Worm (Caenorhabditis elegans) whole organism, L1 larva: ENCODE data around the gene clec-170.

Experiments
- C16A3.4 ChIP-seq: fragments of 150-350 bp; optimal IDR thresholded peaks from 2 replicates; lab custom pipeline; 2014; ENCODE audit warnings: missing biosample characterization, missing genetic modification characterization
- Y116A8C.19 ChIP-seq: sonication (generic microtip); optimal IDR thresholded peaks from 2 replicates; lab custom pipeline; 2016; ENCODE audit warnings: missing compliant biosample characterization, missing genetic modification characterization, borderline replicate concordance
- aha-1 ChIP-seq: fragments of 150-350 bp; optimal IDR thresholded peaks from 2 replicates; lab custom pipeline; 2014; ENCODE audit warnings: missing biosample characterization, missing genetic modification characterization
- aly-2 ChIP-seq: fragments of 150-350 bp; optimal IDR thresholded peaks from 2 replicates; lab custom pipeline; 2014; ENCODE audit warnings: missing biosample characterization, missing genetic modification characterization
- ama-1 ChIP-seq: fragments of 150-350 bp; optimal IDR thresholded peaks from 2 replicates; lab custom pipeline; 2014
- blmp-1 ChIP-seq: fragments of 150-350 bp; optimal IDR thresholded peaks from 2 replicates; lab custom pipeline; 2014; ENCODE audit warnings: missing biosample characterization, missing genetic modification characterization
- ceh-63 ChIP-seq: fragments of 200-800 bp; sonication (Bioruptor generic); optimal IDR thresholded peaks from 2 replicates; lab custom pipeline; 2018; ENCODE audit warnings: mild to moderate bottlenecking, missing genetic modification characterization, missing compliant biosample characterization
- ceh-8 ChIP-seq: fragments of 200-800 bp; sonication (Bioruptor generic); optimal IDR thresholded peaks from 2 replicates; lab custom pipeline; 2018; ENCODE audit warnings: mild to moderate bottlenecking, missing genetic modification characterization, moderate library complexity, missing compliant biosample characterization
- ceh-82 ChIP-seq, 3 experiments: fragments of 150-350 bp in 1 of 3; sonication (generic microtip) in 2 of 3; optimal IDR thresholded peaks; 2 replicates each; lab custom pipeline; 2014 to 2017; ENCODE audit warnings: missing biosample characterization in 3 of 3, missing genetic modification characterization in 3 of 3
- ceh-88 ChIP-seq: fragments of 200-800 bp; sonication (Bioruptor generic); IDR thresholded peaks from 2 replicates; pipeline ENCODE4 v1.3.6; 2022; ENCODE audit warnings: missing genetic modification characterization, missing compliant biosample characterization
- dpl-1 ChIP-seq, 3 experiments: fragments of 150-350 bp in 2 of 3; sonication (generic microtip) in 1 of 3; optimal IDR thresholded peaks; 2 replicates each; lab custom pipeline; 2014 to 2017; ENCODE audit warnings: missing biosample characterization in 3 of 3, missing genetic modification characterization in 3 of 3, missing genetic modification reagents in 3 of 3
- efl-1 ChIP-seq, 4 experiments: fragments of 150-350 bp; optimal IDR thresholded peaks in 3 of 4; peaks in 1 of 4; 1 replicate in 1 of 4; 2 replicates in 3 of 4; lab custom pipeline; 2014; ENCODE audit warnings: missing biosample characterization in 2 of 4, missing genetic modification characterization in 2 of 4, missing genetic modification reagents in 2 of 4
- elt-2 ChIP-seq: sonication (generic microtip); optimal IDR thresholded peaks from 2 replicates; lab custom pipeline; 2016; ENCODE audit warnings: missing genetic modification characterization, mild to moderate bottlenecking, inconsistent platforms, missing compliant biosample characterization, missing genetic modification reagents
- hlh-4 ChIP-seq: sonication (generic microtip); optimal IDR thresholded peaks from 2 replicates; lab custom pipeline; 2016; ENCODE audit warnings: mild to moderate bottlenecking, missing genetic modification characterization, missing compliant biosample characterization
- hpl-2 ChIP-seq: fragments of 150-350 bp; optimal IDR thresholded peaks from 2 replicates; lab custom pipeline; 2014; ENCODE audit warnings: missing biosample characterization, missing genetic modification reagents, missing genetic modification characterization
- isw-1 ChIP-seq: fragments of 200-800 bp; sonication (Bioruptor generic); IDR thresholded peaks from 2 replicates; pipeline ENCODE4 v1.3.6; 2022; ENCODE audit warnings: missing genetic modification characterization, missing compliant biosample characterization
- jun-1 ChIP-seq: fragments of 150-350 bp; optimal IDR thresholded peaks from 2 replicates; lab custom pipeline; 2014; ENCODE audit warnings: missing biosample characterization, missing genetic modification reagents, missing genetic modification characterization
- lin-14 ChIP-seq: fragments of 200-800 bp; sonication (Bioruptor generic); optimal IDR thresholded peaks from 2 replicates; lab custom pipeline; 2018; ENCODE audit warnings: mild to moderate bottlenecking, missing genetic modification characterization, moderate library complexity, missing compliant biosample characterization
- lin-15B ChIP-seq: fragments of 150-350 bp; sonication (generic microtip); optimal IDR thresholded peaks from 3 replicates; lab custom pipeline; 2014; ENCODE audit warnings: missing biosample characterization, missing genetic modification characterization
- lin-35 ChIP-seq, 2 experiments: fragments of 150-350 bp; optimal IDR thresholded peaks; 2 replicates each; lab custom pipeline; 2014; ENCODE audit warnings: missing biosample characterization in 2 of 2, missing genetic modification characterization in 2 of 2, missing genetic modification reagents in 2 of 2
- lin-39 ChIP-seq: fragments of 150-350 bp; optimal IDR thresholded peaks from 2 replicates; lab custom pipeline; 2014; ENCODE audit warnings: missing biosample characterization, missing genetic modification reagents, missing genetic modification characterization
- lir-3 ChIP-seq: sonication (generic microtip); optimal IDR thresholded peaks from 2 replicates; lab custom pipeline; 2016; ENCODE audit warnings: mild to moderate bottlenecking, missing genetic modification characterization, moderate library complexity, missing compliant biosample characterization; ENCODE audit not compliant: poor library complexity
- lsy-2 ChIP-seq, 2 experiments: fragments of 150-350 bp; optimal IDR thresholded peaks; 2 replicates each; lab custom pipeline; 2014; ENCODE audit warnings: missing biosample characterization in 2 of 2, missing genetic modification characterization in 2 of 2
- mef-2 ChIP-seq: fragments of 150-350 bp; optimal IDR thresholded peaks from 2 replicates; lab custom pipeline; 2014; ENCODE audit warnings: missing biosample characterization, missing genetic modification characterization
- mep-1 ChIP-seq: fragments of 150-350 bp; optimal IDR thresholded peaks from 2 replicates; lab custom pipeline; 2014; ENCODE audit warnings: missing biosample characterization, missing genetic modification characterization
- nhr-237 ChIP-seq: fragments of 150-350 bp; optimal IDR thresholded peaks from 2 replicates; lab custom pipeline; 2014; ENCODE audit warnings: missing biosample characterization, missing genetic modification characterization
- nhr-28 ChIP-seq: fragments of 150-350 bp; optimal IDR thresholded peaks from 2 replicates; lab custom pipeline; 2014; ENCODE audit warnings: missing biosample characterization, missing genetic modification characterization
- nhr-47 ChIP-seq: sonication (generic microtip); optimal IDR thresholded peaks from 2 replicates; lab custom pipeline; 2016; ENCODE audit warnings: mild to moderate bottlenecking, missing genetic modification characterization, moderate library complexity, missing compliant biosample characterization
- nhr-77 ChIP-seq: fragments of 150-350 bp; optimal IDR thresholded peaks from 2 replicates; lab custom pipeline; 2014; ENCODE audit warnings: missing biosample characterization, missing genetic modification characterization
- nhr-84 ChIP-seq: sonication (generic microtip); optimal IDR thresholded peaks from 2 replicates; lab custom pipeline; 2017; ENCODE audit warnings: missing biosample characterization, missing genetic modification characterization
- nhr-90 ChIP-seq: sonication (generic microtip); optimal IDR thresholded peaks from 2 replicates; lab custom pipeline; 2016; ENCODE audit warnings: mild to moderate bottlenecking, missing genetic modification characterization, missing compliant biosample characterization; ENCODE audit not compliant: poor library complexity
- pqm-1 ChIP-seq: sonication (generic microtip); optimal IDR thresholded peaks from 3 replicates; lab custom pipeline; 2017; ENCODE audit warnings: missing biosample characterization, missing genetic modification characterization
- rnt-1 ChIP-seq: sonication (generic microtip); optimal IDR thresholded peaks from 2 replicates; lab custom pipeline; 2016; ENCODE audit warnings: mild to moderate bottlenecking, missing genetic modification characterization, moderate library complexity, missing compliant biosample characterization
- snpc-4 ChIP-seq: fragments of 150-350 bp; optimal IDR thresholded peaks from 2 replicates; lab custom pipeline; 2014; ENCODE audit warnings: missing biosample characterization, missing genetic modification characterization
- snu-23 ChIP-seq: sonication (generic microtip); optimal IDR thresholded peaks from 2 replicates; lab custom pipeline; 2016; ENCODE audit warnings: missing genetic modification characterization, missing compliant biosample characterization
- sox-4 ChIP-seq: sonication (generic microtip); optimal IDR thresholded peaks from 2 replicates; lab custom pipeline; 2016; ENCODE audit warnings: missing genetic modification characterization, missing compliant biosample characterization
- sptf-1 ChIP-seq: fragments of 150-350 bp; optimal IDR thresholded peaks from 2 replicates; lab custom pipeline; 2014; ENCODE audit warnings: missing biosample characterization, missing genetic modification characterization
- sup-37 ChIP-seq: fragments of 200-800 bp; sonication (Bioruptor generic); optimal IDR thresholded peaks from 2 replicates; lab custom pipeline; 2018; ENCODE audit warnings: mild to moderate bottlenecking, missing genetic modification characterization, missing compliant biosample characterization
- unc-30 ChIP-seq: sonication (generic microtip); optimal IDR thresholded peaks from 2 replicates; lab custom pipeline; 2017; ENCODE audit warnings: missing biosample characterization, missing genetic modification characterization
- vab-15 ChIP-seq: sonication (generic microtip); optimal IDR thresholded peaks from 2 replicates; lab custom pipeline; 2017; ENCODE audit warnings: missing genotype, mild to moderate bottlenecking, missing genetic modification characterization, missing compliant biosample characterization
- xbp-1 ChIP-seq: sonication (generic microtip); optimal IDR thresholded peaks from 2 replicates; lab custom pipeline; 2016; ENCODE audit warnings: missing genetic modification characterization, missing compliant biosample characterization
- zag-1 ChIP-seq: fragments of 150-350 bp; optimal IDR thresholded peaks from 2 replicates; lab custom pipeline; 2014; ENCODE audit warnings: missing biosample characterization, missing genetic modification characterization

Gene clec-170

DNA sequence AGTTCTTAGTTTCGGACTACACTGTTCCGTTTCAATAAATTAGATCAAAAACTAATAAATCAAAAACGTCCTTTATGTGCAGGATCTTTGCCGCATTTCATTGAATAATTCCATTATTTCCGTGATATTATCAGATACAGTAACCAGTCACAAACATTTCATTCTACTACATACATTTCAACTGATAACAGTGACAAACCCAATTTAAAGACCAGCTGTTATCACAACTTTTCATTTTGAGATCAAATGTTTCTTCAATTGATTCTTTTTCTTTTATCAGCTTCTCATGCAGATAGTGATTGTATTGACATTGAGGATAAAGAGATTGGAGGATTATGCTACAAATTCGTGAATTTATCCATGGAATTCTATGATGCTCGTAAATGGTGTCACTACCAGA is 9.9 kb upstream of the clec-170 start, which contains the start of gene clec-168:
TSS of gene clec-168 (plus strand) at position 247 of the 400 bp plus-strand sequence.
- TF ChIP-seq vab-15 (no peak), hpl-2 (no peak), isw-1 (no peak), nhr-77 (no peak), Y116A8C.19 (tag; lab: Kevin White, UChicago) (no peak), elt-2 (tag; lab: Kevin White, UChicago) (peak; percentile 78), jun-1 (tag; lab: Kevin White, UChicago) (peak; percentile 11)

DNA sequence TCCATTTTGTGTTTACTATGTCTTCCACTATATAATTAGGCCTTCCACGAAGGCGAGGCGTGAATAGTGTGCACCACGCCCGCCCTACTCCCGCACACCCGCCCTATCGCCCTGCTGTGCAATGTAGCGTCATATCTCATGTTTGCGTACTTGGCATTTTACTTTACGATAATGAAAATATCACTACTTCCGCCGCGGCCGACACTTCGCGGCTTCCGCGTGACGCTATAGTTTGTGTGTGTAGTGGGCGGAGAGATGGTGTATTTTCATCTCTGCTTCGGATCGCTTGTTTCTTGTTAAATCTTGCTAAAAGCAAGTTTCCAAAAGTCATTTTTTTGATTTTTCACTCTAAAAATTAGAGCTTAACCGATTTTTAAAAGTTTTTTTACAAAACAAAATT is 6.2 kb upstream of the clec-170 start:
- TF ChIP-seq rnt-1 (tag; lab: Kevin White, UChicago) (no peak), elt-2 (tag; lab: Kevin White, UChicago) (peak; percentile 37), efl-1 (optimal IDR thresholded peaks at IDR 0.05; lab: Kevin White, UChicago) (no peak), efl-1 (GFP tag; optimal IDR thresholded peaks at IDR 0.05 in 1 of 2; lab: Kevin White, UChicago) (peak in 1 of 2 experiments; percentile 27), hpl-2 (no peak), snpc-4 (tag; lab: Kevin White, UChicago) (peak; percentile 53)

DNA sequence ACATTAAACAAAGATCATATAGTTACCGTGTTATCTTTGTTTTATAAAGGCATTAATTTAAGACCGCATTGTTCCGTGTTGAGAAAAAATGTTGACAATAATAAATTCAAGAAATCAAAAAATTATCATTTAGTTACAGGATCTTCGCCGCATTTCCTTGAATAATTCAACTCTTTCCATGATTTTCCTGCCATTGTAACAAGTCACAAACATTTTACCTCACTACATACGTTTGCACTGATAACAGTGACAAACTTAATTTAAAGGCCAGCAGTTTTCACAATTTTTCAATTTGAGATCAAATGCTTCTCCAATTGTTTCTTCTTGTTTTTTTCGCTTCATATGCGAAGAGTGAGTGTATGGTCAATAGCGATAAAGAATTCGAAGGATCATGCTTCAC is 5.6 kb upstream of the clec-170 start, which contains the start of gene clec-169:
TSS of gene clec-169 (plus strand) at position 301 of the 400 bp plus-strand sequence.
- TF ChIP-seq efl-1 (optimal IDR thresholded peaks at IDR 0.05; lab: Kevin White, UChicago) (no peak), efl-1 (GFP tag; optimal IDR thresholded peaks at IDR 0.05 in 1 of 2; lab: Kevin White, UChicago) (peak in 1 of 2 experiments; percentile 48), elt-2 (tag; lab: Kevin White, UChicago) (no peak)
- TF ChIP-seq, all 84 proteins: peak for 1

DNA sequence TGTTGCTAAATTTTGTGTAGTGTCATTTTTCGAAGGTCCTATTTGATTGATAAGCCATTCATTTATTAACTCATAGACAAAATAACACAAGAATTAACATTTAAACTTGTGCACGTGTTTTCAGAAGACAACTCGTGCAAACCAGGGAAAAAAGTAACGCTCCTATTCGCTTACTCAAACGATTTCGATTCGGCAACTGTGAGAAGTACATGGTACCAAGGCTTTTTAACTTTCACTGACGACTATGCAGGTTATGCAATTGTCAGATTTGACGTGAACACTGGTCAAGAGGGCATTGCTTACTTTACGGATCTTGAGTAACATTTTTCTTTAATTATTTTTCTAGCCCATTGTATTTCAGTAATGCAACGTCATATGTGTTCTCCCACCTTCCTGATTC is 4.7 kb upstream of the clec-170 start:
- TF ChIP-seq C16A3.4 (tag; lab: Kevin White, UChicago), result no peak
- TF ChIP-seq ceh-88, result no peak
- no peak for TF ChIP-seq nhr-237
- no peak for TF ChIP-seq jun-1 (tag; lab: Kevin White, UChicago)
- TF ChIP-seq aha-1 (tag; lab: Kevin White, UChicago), result no peak
- TF ChIP-seq nhr-84 (tag; lab: Kevin White, UChicago), result no peak
- no peak for TF ChIP-seq snu-23 (GFP tag; lab: Kevin White, UChicago)
- no peak for TF ChIP-seq lin-14 (GFP tag; lab: Kevin White, UChicago)
- TF ChIP-seq lin-35 (GFP tag; optimal IDR thresholded peaks at IDR 0.05; lab: Kevin White, UChicago), result no peak
- TF ChIP-seq lin-39 (tag; lab: Kevin White, UChicago), result no peak
- TF ChIP-seq nhr-28 (tag; lab: Kevin White, UChicago), result no peak

DNA sequence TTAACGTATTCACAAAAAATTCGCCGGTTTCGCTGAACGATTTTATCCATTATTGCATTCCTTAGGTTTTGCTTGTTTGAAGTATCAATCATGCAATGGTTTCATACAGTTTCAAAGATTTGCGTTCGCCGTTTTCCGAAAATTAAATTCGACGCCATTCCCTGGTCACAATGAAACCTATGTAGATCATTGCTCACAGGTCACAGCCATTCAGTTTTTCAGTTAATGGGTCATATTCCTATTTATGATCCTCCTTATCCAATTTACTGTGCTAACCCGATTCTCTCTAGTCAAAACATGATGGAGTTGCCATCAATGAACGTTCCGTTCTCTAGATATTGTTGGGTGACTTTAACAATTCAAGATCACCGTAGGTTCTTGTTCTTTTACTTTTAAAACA is 1.7 kb upstream of the clec-170 start, which contains the start of gene F38A1.13:
TSS of gene F38A1.13 (plus strand) at position 301 of the 400 bp plus-strand sequence.
- TF ChIP-seq zag-1, result no peak
- TF ChIP-seq ceh-8 (GFP tag; lab: Kevin White, UChicago), result no peak
- TF ChIP-seq lin-14 (GFP tag; lab: Kevin White, UChicago), result no peak
- no peak for TF ChIP-seq rnt-1 (tag; lab: Kevin White, UChicago)
- no peak for TF ChIP-seq ama-1 (lab: Kevin White, UChicago)
- no peak for TF ChIP-seq sptf-1 (tag; lab: Kevin White, UChicago)
- no peak for TF ChIP-seq lin-39 (tag; lab: Kevin White, UChicago)
- no peak for TF ChIP-seq xbp-1 (tag; lab: Kevin White, UChicago)
- TF ChIP-seq nhr-90, result no peak
- no peak for TF ChIP-seq nhr-84 (tag; lab: Kevin White, UChicago)
- TF ChIP-seq lir-3 (tag; lab: Kevin White, UChicago), result no peak
- no peak for TF ChIP-seq lin-15B (tag; lab: Kevin White, UChicago)

DNA sequence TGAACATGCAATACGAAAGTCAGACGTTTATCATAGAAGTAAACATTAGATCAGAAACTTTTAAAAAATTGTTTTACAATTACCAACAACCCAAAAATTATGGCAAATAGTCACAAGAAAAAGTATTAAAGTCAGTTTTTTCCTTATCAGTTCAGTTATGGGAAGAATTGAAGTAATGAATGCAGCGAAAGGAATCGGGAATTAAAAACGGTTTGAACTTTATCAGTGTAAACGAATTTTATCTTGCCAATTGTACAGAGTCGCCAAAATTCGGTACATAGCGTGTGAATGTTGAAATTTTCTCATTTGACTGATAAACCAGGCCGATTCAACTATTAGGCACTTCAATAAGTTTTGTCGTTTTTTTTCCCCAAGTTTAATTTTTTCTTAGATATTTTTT is 528 bp upstream of the clec-170 start:
- TF ChIP-seq blmp-1 (tag; lab: Kevin White, UChicago), result no peak
- TF ChIP-seq lsy-2 (tag; optimal IDR thresholded peaks at IDR 0.05; lab: Kevin White, UChicago), result no peak
- no peak for TF ChIP-seq mef-2 (tag; lab: Kevin White, UChicago)
- TF ChIP-seq nhr-47 (tag; lab: Kevin White, UChicago), result no peak
- no peak for TF ChIP-seq hlh-4 (tag; lab: Kevin White, UChicago)
- no peak for TF ChIP-seq unc-30 (tag; lab: Kevin White, UChicago)
- TF ChIP-seq lin-35 (GFP tag; optimal IDR thresholded peaks at IDR 0.05; lab: Kevin White, UChicago), result peak in 1 of 2 experiments; percentile 9
- no peak for TF ChIP-seq sptf-1 (tag; lab: Kevin White, UChicago)
- TF ChIP-seq ceh-63, result no peak
- TF ChIP-seq rnt-1 (tag; lab: Kevin White, UChicago), result no peak
- no peak for TF ChIP-seq sox-4 (tag; lab: Kevin White, UChicago)
- no peak for TF ChIP-seq dpl-1 (GFP tag; optimal IDR thresholded peaks at IDR 0.05; lab: Kevin White, UChicago)
- no peak for TF ChIP-seq aly-2
- peak; percentile 52 for TF ChIP-seq jun-1 (tag; lab: Kevin White, UChicago)
- no peak for TF ChIP-seq ceh-82 (tag; optimal IDR thresholded peaks at IDR 0.05; lab: Kevin White, UChicago)
- no peak for TF ChIP-seq sup-37 (GFP tag; lab: Kevin White, UChicago)
- peak; percentile 87 for TF ChIP-seq pqm-1 (tag; lab: Kevin White, UChicago)
- TF ChIP-seq elt-2 (tag; lab: Kevin White, UChicago), result peak; percentile 96
- no peak for TF ChIP-seq isw-1
- no peak for TF ChIP-seq mep-1 (tag; lab: Kevin White, UChicago)
